Fruit fly (Drosophila melanogaster): ENCODE measurements around the gene CG11841.

dm6 chr3R:29011144-29011543 lies 39.7 kb upstream of the CG11841 start:
- no peak for TF ChIP-seq usp (GFP tag; optimal IDR thresholded peaks at IDR 0.05)
- no peak for TF ChIP-seq Poxn (GFP tag; IDR thresholded peaks at IDR 0.05)
- TF ChIP-seq esg (GFP tag; conservative IDR thresholded peaks at IDR 0.05), result no peak
- no peak for TF ChIP-seq crol (GFP tag; IDR thresholded peaks at IDR 0.05)
- no peak for TF ChIP-seq D19B (GFP tag; optimal IDR thresholded peaks at IDR 0.05)
- TF ChIP-seq CG17359 (tag; optimal IDR thresholded peaks at IDR 0.05), result no peak
- TF ChIP-seq Abd-B (GFP tag; optimal IDR thresholded peaks at IDR 0.05), result no peak
- no peak for TF ChIP-seq maf-S (GFP tag; optimal IDR thresholded peaks at IDR 0.05)
- TF ChIP-seq B-H2 (GFP tag; optimal IDR thresholded peaks at IDR 0.05), result no peak
- no peak for TF ChIP-seq Dref (GFP tag; IDR thresholded peaks at IDR 0.05)
- no peak for TF ChIP-seq aop (GFP tag; IDR thresholded peaks at IDR 0.05)
- TF ChIP-seq chinmo (GFP tag; IDR thresholded peaks at IDR 0.05; ENCODE audit: partially characterized antibody), result no peak
- TF ChIP-seq CG15514 (GFP tag; optimal IDR thresholded peaks at IDR 0.05), result no peak
- no peak for TF ChIP-seq CG14710 (tag; optimal IDR thresholded peaks at IDR 0.05)
